Worm (Caenorhabditis elegans): ENCODE data around the gene C28H8.7.

DNA sequence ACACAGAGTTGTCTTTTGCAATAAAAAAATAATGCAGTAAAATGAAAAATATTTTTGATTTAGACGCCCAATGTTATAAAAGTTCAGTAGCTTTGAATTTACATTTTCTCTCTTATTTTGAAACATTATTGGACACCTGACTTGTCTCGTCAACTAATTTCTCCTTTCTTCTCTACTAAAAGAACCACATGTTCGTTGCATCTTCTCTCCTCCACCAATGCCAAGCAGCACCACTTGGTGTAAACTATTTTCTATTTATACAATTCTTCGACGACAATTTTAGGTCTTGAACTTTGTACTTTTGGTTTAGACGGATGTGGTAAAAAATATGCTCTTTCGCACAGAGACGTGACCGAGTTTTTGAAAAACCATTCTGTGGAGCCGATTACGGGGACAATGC, 43.9 kb upstream of the C28H8.7 start:
- TF ChIP-seq nhr-11 (tag; optimal IDR thresholded peaks at IDR 0.05) (no peak), ceh-2 (tag; optimal IDR thresholded peaks at IDR 0.05) (no peak), Y22D7AL.16 (tag; optimal IDR thresholded peaks at IDR 0.05) (no peak), K09A11.1 (tag; optimal IDR thresholded peaks at IDR 0.05; ENCODE audit: insufficient read depth) (no peak), pax-1 (tag; optimal IDR thresholded peaks at IDR 0.05) (no peak), hlh-8 (tag; optimal IDR thresholded peaks at IDR 0.05) (peak; percentile 25), C08G9.2 (tag; optimal IDR thresholded peaks at IDR 0.05) (no peak), ceh-48 (tag; optimal IDR thresholded peaks at IDR 0.05) (no peak), C38D4.7 (GFP tag; optimal IDR thresholded peaks at IDR 0.05) (no peak), pag-3 (tag; optimal IDR thresholded peaks at IDR 0.05; ENCODE audit: borderline replicate concordance) (no peak), tbx-7 (tag; optimal IDR thresholded peaks at IDR 0.05) (no peak)
